Fruit fly (Drosophila melanogaster): ENCODE data around the gene Liprin-alpha.

DNA sequence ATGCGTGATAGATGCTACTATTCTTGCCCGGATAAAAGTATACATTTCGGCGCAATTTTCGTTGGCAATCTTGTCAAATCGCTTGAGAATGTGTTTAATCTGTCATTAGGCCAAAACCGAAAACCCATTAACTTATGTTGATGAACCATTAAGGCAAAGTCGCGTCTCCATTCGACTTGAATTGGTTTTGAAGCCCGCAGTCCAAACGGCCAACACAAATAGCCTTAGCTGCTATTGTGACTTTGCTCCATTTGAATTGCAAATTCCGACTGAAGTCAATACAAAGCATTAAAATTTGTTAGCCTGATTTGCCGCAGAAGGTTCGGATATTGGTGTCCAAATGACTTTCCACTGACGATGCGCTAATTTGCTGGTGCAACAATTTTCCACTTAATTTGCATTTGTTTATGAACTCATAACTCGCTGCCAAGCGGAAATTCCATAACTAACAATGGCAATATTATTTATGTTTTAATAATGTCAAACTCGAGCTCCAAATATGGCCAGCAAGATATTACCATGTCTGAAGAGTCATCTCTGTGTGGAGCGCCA is 17.3 kb upstream of the Liprin-alpha start:
- TF ChIP-seq brk (GFP tag; optimal IDR thresholded peaks at IDR 0.05), result no peak
- no peak for TF ChIP-seq Abd-B (GFP tag; optimal IDR thresholded peaks at IDR 0.05)
- TF ChIP-seq CG9705 (GFP tag; optimal IDR thresholded peaks at IDR 0.05), result no peak
- TF ChIP-seq br (GFP tag; optimal IDR thresholded peaks at IDR 0.05), result no peak
- no peak for TF ChIP-seq h (GFP tag; optimal IDR thresholded peaks at IDR 0.05)
- TF ChIP-seq sv (GFP tag; optimal IDR thresholded peaks at IDR 0.05), result no peak
- TF ChIP-seq pan (optimal IDR thresholded peaks at IDR 0.05), result no peak
